Worm (Caenorhabditis elegans) whole organism, L3 larva: ENCODE results near the gene xnd-1.

Experiments used
- R02D3.7 ChIP-seq: fragments of 150-350 bp; optimal IDR thresholded peaks from 2 replicates; lab custom pipeline; 2014; ENCODE audit warnings: missing biosample characterization, missing genetic modification characterization
- ZK546.5 ChIP-seq: sonication (generic microtip); optimal IDR thresholded peaks from 2 replicates; lab custom pipeline; 2017; ENCODE audit warnings: missing biosample characterization, missing genetic modification characterization
- aly-2 ChIP-seq: fragments of 150-350 bp; optimal IDR thresholded peaks from 2 replicates; lab custom pipeline; 2014; ENCODE audit warnings: missing biosample characterization, missing genetic modification characterization
- ceh-16 ChIP-seq: sonication (generic microtip); optimal IDR thresholded peaks from 2 replicates; lab custom pipeline; 2017; ENCODE audit warnings: missing biosample characterization, missing genetic modification characterization
- ceh-28 ChIP-seq: fragments of 150-350 bp; optimal IDR thresholded peaks from 2 replicates; lab custom pipeline; 2014; ENCODE audit warnings: missing biosample characterization, missing genetic modification reagents, missing genetic modification characterization
- ceh-82 ChIP-seq: fragments of 150-350 bp; optimal IDR thresholded peaks from 2 replicates; lab custom pipeline; 2014; ENCODE audit warnings: missing biosample characterization, missing genetic modification characterization
- ceh-9 ChIP-seq: sonication (generic microtip); optimal IDR thresholded peaks from 2 replicates; lab custom pipeline; 2018; ENCODE audit warnings: missing biosample characterization, missing genetic modification characterization
- daf-12 ChIP-seq: fragments of 150-350 bp; optimal IDR thresholded peaks from 2 replicates; lab custom pipeline; 2014; ENCODE audit warnings: missing biosample characterization, missing genetic modification reagents, missing genetic modification characterization
- egl-27 ChIP-seq: sonication (generic microtip); optimal IDR thresholded peaks from 4 replicates; lab custom pipeline; 2017; ENCODE audit warnings: missing biosample characterization, missing genetic modification reagents, missing genetic modification characterization
- elt-2 ChIP-seq: sonication (generic microtip); optimal IDR thresholded peaks from 2 replicates; lab custom pipeline; 2016; ENCODE audit warnings: missing genetic modification reagents, mild to moderate bottlenecking, missing genetic modification characterization, missing compliant biosample characterization
- elt-3 ChIP-seq, 3 experiments: fragments of 150-350 bp in 1 of 3; sonication (generic microtip) in 2 of 3; optimal IDR thresholded peaks; 2 replicates in 2 of 3; 4 replicates in 1 of 3; lab custom pipeline; 2014 to 2017; ENCODE audit warnings: missing biosample characterization in 3 of 3, missing genetic modification characterization in 3 of 3
- eor-1 ChIP-seq, 2 experiments: fragments of 150-350 bp; optimal IDR thresholded peaks; 2 replicates each; lab custom pipeline; 2014 to 2018; ENCODE audit warnings: missing biosample characterization in 2 of 2, missing genetic modification characterization in 2 of 2
- fkh-10 ChIP-seq: sonication (generic microtip); optimal IDR thresholded peaks from 2 replicates; lab custom pipeline; 2017; ENCODE audit warnings: missing biosample characterization, missing genetic modification reagents, missing genetic modification characterization
- fkh-2 ChIP-seq: fragments of 150-350 bp; optimal IDR thresholded peaks from 2 replicates; lab custom pipeline; 2014; ENCODE audit warnings: missing biosample characterization, missing genetic modification reagents, missing genetic modification characterization
- jun-1 ChIP-seq: fragments of 150-350 bp; optimal IDR thresholded peaks from 2 replicates; lab custom pipeline; 2014; ENCODE audit warnings: missing biosample characterization, missing genetic modification reagents, missing genetic modification characterization
- lin-39 ChIP-seq: fragments of 150-350 bp; optimal IDR thresholded peaks from 2 replicates; lab custom pipeline; 2018; ENCODE audit warnings: missing biosample characterization, missing genetic modification reagents, missing genetic modification characterization
- mdl-1 ChIP-seq: fragments of 150-350 bp; optimal IDR thresholded peaks from 2 replicates; lab custom pipeline; 2014; ENCODE audit warnings: missing biosample characterization, missing genetic modification characterization
- mml-1 ChIP-seq: fragments of 150-350 bp; sonication (generic microtip); optimal IDR thresholded peaks from 3 replicates; lab custom pipeline; 2014; ENCODE audit warnings: missing biosample characterization, missing genetic modification characterization
- nfya-1 ChIP-seq: sonication (generic microtip); optimal IDR thresholded peaks from 2 replicates; lab custom pipeline; 2017; ENCODE audit warnings: missing genetic modification characterization, mild to moderate bottlenecking, missing compliant biosample characterization, antibody characterized with exemption, moderate library complexity; ENCODE audit not compliant: insufficient read depth
- nhr-11 ChIP-seq: fragments of 150-350 bp; optimal IDR thresholded peaks from 2 replicates; lab custom pipeline; 2014; ENCODE audit warnings: missing biosample characterization, missing genetic modification characterization
- nhr-12 ChIP-seq: fragments of 150-350 bp; optimal IDR thresholded peaks from 2 replicates; lab custom pipeline; 2014; ENCODE audit warnings: missing biosample characterization, missing genetic modification characterization
- nhr-23 ChIP-seq: fragments of 150-350 bp; optimal IDR thresholded peaks from 2 replicates; lab custom pipeline; 2014; ENCODE audit warnings: missing biosample characterization, missing genetic modification reagents, missing genetic modification characterization
- nhr-25 ChIP-seq: sonication (generic microtip); optimal IDR thresholded peaks from 2 replicates; lab custom pipeline; 2017; ENCODE audit warnings: missing biosample characterization, missing genetic modification characterization
- nhr-43 ChIP-seq: sonication (generic microtip); optimal IDR thresholded peaks from 2 replicates; lab custom pipeline; 2016; ENCODE audit warnings: mild to moderate bottlenecking, missing genetic modification characterization, missing compliant biosample characterization; ENCODE audit not compliant: poor library complexity, severe bottlenecking
- nhr-67 ChIP-seq: fragments of 150-350 bp; optimal IDR thresholded peaks from 2 replicates; lab custom pipeline; 2014; ENCODE audit warnings: missing biosample characterization, missing genetic modification characterization
- nhr-76 ChIP-seq: fragments of 150-350 bp; sonication (generic microtip); optimal IDR thresholded peaks from 5 replicates; lab custom pipeline; 2014; ENCODE audit warnings: missing biosample characterization, missing genetic modification characterization
- pha-4 ChIP-seq: fragments of 150-350 bp; optimal IDR thresholded peaks from 2 replicates; lab custom pipeline; 2014; ENCODE audit warnings: missing biosample characterization, missing genetic modification reagents, missing genetic modification characterization
- pqm-1 ChIP-seq: fragments of 150-350 bp; optimal IDR thresholded peaks from 2 replicates; lab custom pipeline; 2017; ENCODE audit warnings: missing biosample characterization, missing genetic modification characterization, inconsistent platforms
- sea-2 ChIP-seq: fragments of 150-350 bp; sonication (generic microtip); optimal IDR thresholded peaks from 4 replicates; lab custom pipeline; 2014; ENCODE audit warnings: missing biosample characterization, missing genetic modification reagents, missing genetic modification characterization
- skn-1 ChIP-seq: fragments of 150-350 bp; optimal IDR thresholded peaks from 2 replicates; lab custom pipeline; 2014; ENCODE audit warnings: missing biosample characterization, missing genetic modification characterization
- snpc-4 ChIP-seq: fragments of 150-350 bp; optimal IDR thresholded peaks from 2 replicates; lab custom pipeline; 2014; ENCODE audit warnings: missing biosample characterization, missing genetic modification characterization
- tbx-2 ChIP-seq: sonication (generic microtip); optimal IDR thresholded peaks from 2 replicates; lab custom pipeline; 2016; ENCODE audit warnings: mild to moderate bottlenecking, missing genetic modification characterization, missing compliant biosample characterization
- unc-39 ChIP-seq: sonication (generic microtip); optimal IDR thresholded peaks from 4 replicates; lab custom pipeline; 2017; ENCODE audit warnings: missing biosample characterization, missing genetic modification characterization
- unc-62 ChIP-seq: fragments of 150-350 bp; sonication (generic microtip); optimal IDR thresholded peaks from 4 replicates; lab custom pipeline; 2014; ENCODE audit warnings: missing biosample characterization, missing genetic modification reagents, missing genetic modification characterization
- zag-1 ChIP-seq: fragments of 150-350 bp; optimal IDR thresholded peaks from 2 replicates; lab custom pipeline; 2014; ENCODE audit warnings: missing biosample characterization, missing genetic modification characterization
- ztf-11 ChIP-seq: fragments of 150-350 bp; optimal IDR thresholded peaks from 2 replicates; lab custom pipeline; 2014; ENCODE audit warnings: missing biosample characterization, missing genetic modification characterization

The xnd-1 gene

ce11 chrIII:5610276-5610675 is 6.0 kb downstream of the xnd-1 start, which contains the start of gene C05D2.8:
Gene C05D2.8, minus strand, starts transcription at chrIII:5610346.
- TF ChIP-seq elt-2 (tag; lab: Kevin White, UChicago) (peak; percentile 81), ceh-82 (tag; lab: Kevin White, UChicago) (no peak), fkh-10 (GFP tag; lab: Kevin White, UChicago) (no peak), ceh-16 (tag; lab: Kevin White, UChicago) (no peak), pqm-1 (tag; lab: Kevin White, UChicago) (peak; percentile 20), sea-2 (GFP tag; lab: Kevin White, UChicago) (no peak), snpc-4 (tag; lab: Kevin White, UChicago) (no peak), nhr-23 (no peak)

DNA sequence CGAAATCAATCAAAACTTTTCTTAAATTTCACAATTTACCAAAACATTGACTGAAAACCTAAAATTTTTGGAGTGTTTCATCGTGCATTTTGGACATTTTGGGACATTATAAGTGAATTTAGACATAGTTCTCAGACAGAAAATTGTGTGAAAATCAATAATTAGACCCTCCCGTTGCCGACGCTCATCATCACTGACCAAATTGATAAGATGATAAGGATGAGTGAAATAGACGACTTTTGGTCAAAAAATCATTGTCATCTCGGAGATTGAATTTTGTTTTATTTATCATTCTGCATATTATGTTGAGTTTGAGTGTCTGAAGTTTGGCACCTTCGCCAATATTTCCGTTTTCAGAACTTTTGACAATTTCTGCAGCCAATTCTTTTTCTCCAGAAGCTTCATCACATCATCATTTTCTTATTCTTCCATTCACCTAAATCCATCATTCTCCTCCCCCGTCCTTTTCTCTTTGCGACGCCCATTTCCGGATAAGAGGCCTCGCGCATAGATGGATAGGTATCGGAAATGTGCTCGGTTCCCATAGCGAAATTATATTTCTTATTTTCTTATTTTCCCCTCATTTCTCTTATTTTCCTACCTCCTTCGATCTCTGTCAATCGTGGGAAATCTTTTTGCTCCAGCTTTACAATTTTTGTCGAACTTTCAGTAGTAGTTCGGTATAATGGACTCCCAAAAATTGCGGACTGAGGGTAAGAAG is 7.5 kb downstream of the xnd-1 start, which contains the start of gene bas-1:
bas-1 (plus strand) TSS at position 671 of the 721 bp plus-strand sequence.
- peak; percentile 60 for TF ChIP-seq pqm-1 (tag; lab: Kevin White, UChicago)
- no peak for TF ChIP-seq ZK546.5
- no peak for TF ChIP-seq zag-1 (tag; lab: Kevin White, UChicago)
- no peak for TF ChIP-seq ceh-82 (tag; lab: Kevin White, UChicago)
- no peak for TF ChIP-seq ztf-11 (tag; lab: Kevin White, UChicago)
- TF ChIP-seq elt-2 (tag; lab: Kevin White, UChicago), result peak; percentile 34
- peak; percentile 6 for TF ChIP-seq lin-39 (tag; lab: Kevin White, UChicago)

ce11 chrIII:5614648-5615047 is 10.4 kb downstream of the xnd-1 start, which contains the start of gene basl-1:
Gene basl-1, plus strand, starts transcription at chrIII:5614948.
- TF ChIP-seq nhr-11 (tag; lab: Kevin White, UChicago), result no peak
- TF ChIP-seq sea-2 (GFP tag; lab: Kevin White, UChicago), result no peak
- TF ChIP-seq mdl-1 (tag; lab: Kevin White, UChicago), result no peak
- no peak for TF ChIP-seq nhr-43 (tag; lab: Kevin White, UChicago)
- TF ChIP-seq unc-62, result no peak
- TF ChIP-seq ceh-82 (tag; lab: Kevin White, UChicago), result no peak
- no peak for TF ChIP-seq pha-4 (tag; lab: Kevin White, UChicago)
- TF ChIP-seq ceh-9 (tag; lab: Kevin White, UChicago), result no peak
- TF ChIP-seq ZK546.5, result no peak
- TF ChIP-seq nhr-12 (tag; lab: Kevin White, UChicago), result no peak
- no peak for TF ChIP-seq eor-1 (tag; optimal IDR thresholded peaks at IDR 0.05; lab: Kevin White, UChicago)
- no peak for TF ChIP-seq zag-1 (tag; lab: Kevin White, UChicago)
- no peak for TF ChIP-seq mml-1 (tag; lab: Kevin White, UChicago)
- no peak for TF ChIP-seq jun-1 (tag; lab: Kevin White, UChicago)
- no peak for TF ChIP-seq fkh-10 (GFP tag; lab: Kevin White, UChicago)
- TF ChIP-seq lin-39 (tag; lab: Kevin White, UChicago), result no peak
- TF ChIP-seq fkh-2, result no peak
- no peak for TF ChIP-seq pqm-1 (tag; lab: Kevin White, UChicago)
- no peak for TF ChIP-seq nhr-67 (tag; lab: Kevin White, UChicago)
- TF ChIP-seq elt-3 (tag; optimal IDR thresholded peaks at IDR 0.05; lab: Kevin White, UChicago), result no peak

DNA sequence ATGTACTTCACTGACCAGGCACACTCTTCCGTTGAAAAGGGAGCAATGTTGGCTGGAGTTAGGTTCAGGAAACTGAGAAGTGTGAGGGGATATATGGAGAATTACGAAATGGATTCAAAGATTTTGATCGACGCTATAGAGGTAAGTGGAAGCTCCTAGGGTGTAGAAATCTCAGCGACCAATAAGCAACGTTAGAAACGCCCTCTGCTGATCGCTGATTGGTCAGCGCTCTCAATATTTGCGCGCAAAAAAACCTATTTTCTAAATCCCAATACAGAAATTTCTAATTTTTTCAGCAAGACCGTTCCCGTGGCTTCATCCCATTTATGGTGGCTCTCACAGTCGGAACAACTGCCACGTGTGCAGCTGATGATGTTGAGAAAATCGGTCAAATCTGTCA is 11.4 kb downstream of the xnd-1 start:
- TF ChIP-seq egl-27 (tag; lab: Kevin White, UChicago) (no peak), nfya-1 (tag; lab: Kevin White, UChicago) (peak; percentile 56)

ce11 chrIII:5620186-5620585 is 15.9 kb downstream of the xnd-1 start:
- peak; percentile 11 for TF ChIP-seq nhr-25
- TF ChIP-seq aly-2 (tag; lab: Kevin White, UChicago), result no peak

- TF ChIP-seq skn-1 (tag; lab: Kevin White, UChicago), result no peak
- peak; percentile 54 for TF ChIP-seq snpc-4 (tag; lab: Kevin White, UChicago)
- no peak for TF ChIP-seq nhr-76
- peak; percentile 34 for TF ChIP-seq ceh-28
- TF ChIP-seq ceh-16 (tag; lab: Kevin White, UChicago), result no peak
- no peak for TF ChIP-seq nhr-43 (tag; lab: Kevin White, UChicago)
- TF ChIP-seq ceh-82 (tag; lab: Kevin White, UChicago), result no peak
- TF ChIP-seq unc-62, result no peak
- TF ChIP-seq daf-12, result no peak
- peak; percentile 85 for TF ChIP-seq pha-4 (tag; lab: Kevin White, UChicago)
- TF ChIP-seq pqm-1 (tag; lab: Kevin White, UChicago), result peak; percentile 8
- peak; percentile 53 for TF ChIP-seq nhr-25
- TF ChIP-seq ceh-9 (tag; lab: Kevin White, UChicago), result no peak
- TF ChIP-seq nhr-23, result peak; percentile 15
- TF ChIP-seq R02D3.7 (tag; lab: Kevin White, UChicago), result peak; percentile 23
- TF ChIP-seq zag-1 (tag; lab: Kevin White, UChicago), result no peak
- TF ChIP-seq jun-1 (tag; lab: Kevin White, UChicago), result peak; percentile 48
- TF ChIP-seq elt-3 (tag; optimal IDR thresholded peaks at IDR 0.05; lab: Kevin White, UChicago), result no peak
- TF ChIP-seq nhr-11 (tag; lab: Kevin White, UChicago), result peak; percentile 8
- TF ChIP-seq sea-2 (GFP tag; lab: Kevin White, UChicago), result no peak
- peak; percentile 82 for TF ChIP-seq elt-2 (tag; lab: Kevin White, UChicago)
- TF ChIP-seq unc-39, result no peak
- peak; percentile 57 for TF ChIP-seq tbx-2
- TF ChIP-seq fkh-10 (GFP tag; lab: Kevin White, UChicago), result no peak
- no peak for TF ChIP-seq eor-1 (tag; optimal IDR thresholded peaks at IDR 0.05; lab: Kevin White, UChicago)
Observed at ce11 chrIII:5621236-5621635, 17.0 kb downstream of the xnd-1 start.
